Fruit fly (Drosophila melanogaster) whole organism, adult: Measurements from ENCODE around the gene Gyc88E.

Source experiments
- CG11617 ChIP-seq: fragments of 200-800 bp; sonication (Bioruptor generic); optimal IDR thresholded peaks from 2 replicates; lab custom pipeline; 2017; ENCODE audit warnings: mild to moderate bottlenecking, missing biosample characterization, missing genetic modification reagents, missing genetic modification characterization
- CG12768 ChIP-seq: fragments of 200-800 bp; sonication (Bioruptor generic); optimal IDR thresholded peaks from 2 replicates; lab custom pipeline; 2017; ENCODE audit warnings: missing biosample characterization, missing genetic modification characterization, mild to moderate bottlenecking, moderate library complexity, missing genetic modification reagents
- CG14711 ChIP-seq: fragments of 200-800 bp; sonication (Bioruptor generic); optimal IDR thresholded peaks from 2 replicates; lab custom pipeline; 2018; ENCODE audit warnings: missing biosample characterization, mild to moderate bottlenecking, missing genetic modification characterization, moderate library complexity
- CG1620 ChIP-seq: fragments of 200-800 bp; sonication (Bioruptor generic); optimal IDR thresholded peaks from 2 replicates; lab custom pipeline; 2016; ENCODE audit warnings: missing biosample characterization, missing genetic modification characterization
- CG33017 ChIP-seq: fragments of 200-800 bp; sonication (Bioruptor generic); optimal IDR thresholded peaks from 2 replicates; lab custom pipeline; 2018; ENCODE audit warnings: missing biosample characterization, mild to moderate bottlenecking, missing genetic modification characterization, moderate library complexity
- CG5204 ChIP-seq: fragments of 200-800 bp; sonication (Bioruptor generic); optimal IDR thresholded peaks from 2 replicates; lab custom pipeline; 2016; ENCODE audit warnings: missing biosample characterization, missing genetic modification characterization
- CG7045 ChIP-seq: fragments of 200-800 bp; sonication (Bioruptor generic); optimal IDR thresholded peaks from 2 replicates; lab custom pipeline; 2017; ENCODE audit warnings: missing biosample characterization, mild to moderate bottlenecking, missing genetic modification characterization
- CG7101 ChIP-seq: fragments of 200-800 bp; sonication (Bioruptor generic); optimal IDR thresholded peaks from 2 replicates; lab custom pipeline; 2018; ENCODE audit warnings: missing biosample characterization, mild to moderate bottlenecking, missing genetic modification characterization, moderate library complexity
- Clk ChIP-seq: fragments of 200-800 bp; sonication (Bioruptor generic); optimal IDR thresholded peaks from 2 replicates; lab custom pipeline; 2017; ENCODE audit warnings: missing biosample characterization, missing genetic modification characterization
- Crg-1 ChIP-seq: fragments of 200-800 bp; sonication (Bioruptor generic); optimal IDR thresholded peaks from 2 replicates; lab custom pipeline; 2016; ENCODE audit warnings: missing biosample characterization, missing genetic modification characterization
- Hr96 ChIP-seq: fragments of 200-800 bp; sonication (Bioruptor generic); optimal IDR thresholded peaks from 2 replicates; lab custom pipeline; 2016; ENCODE audit warnings: missing biosample characterization, missing genetic modification characterization
- Mnt ChIP-seq: fragments of 200-800 bp; sonication (Bioruptor generic); optimal IDR thresholded peaks from 2 replicates; lab custom pipeline; 2016; ENCODE audit warnings: missing biosample characterization, mild to moderate bottlenecking, missing genetic modification characterization
- bab1 ChIP-seq: fragments of 200-800 bp; sonication (Bioruptor generic); optimal IDR thresholded peaks from 3 replicates; lab custom pipeline; 2019; ENCODE audit warnings: missing biosample characterization, mild to moderate bottlenecking, missing genetic modification characterization, moderate library complexity
- cic ChIP-seq: fragments of 200-800 bp; sonication (Bioruptor generic); optimal IDR thresholded peaks from 2 replicates; lab custom pipeline; 2017; ENCODE audit warnings: missing biosample characterization, mild to moderate bottlenecking, missing genetic modification characterization, moderate library complexity
- cnc ChIP-seq, 2 experiments: fragments of >200 bp; optimal IDR thresholded peaks; 2 replicates each; lab custom pipeline; 2017
- kay ChIP-seq: fragments of 200-800 bp; sonication (Bioruptor generic); peaks from one replicate; lab custom pipeline; 2016; ENCODE audit warnings: missing biosample characterization, missing genetic modification characterization, borderline replicate concordance
- ovo ChIP-seq: fragments of 200-800 bp; sonication (Bioruptor generic); optimal IDR thresholded peaks from 2 replicates; lab custom pipeline; 2016; ENCODE audit warnings: missing biosample characterization, missing genetic modification characterization
- pad ChIP-seq: fragments of 200-800 bp; sonication (Bioruptor generic); optimal IDR thresholded peaks from 3 replicates; lab custom pipeline; 2017; ENCODE audit warnings: missing biosample characterization, missing genetic modification characterization, mild to moderate bottlenecking, moderate library complexity, missing genetic modification reagents
- tj ChIP-seq: fragments of 200-800 bp; sonication (Bioruptor generic); optimal IDR thresholded peaks from 3 replicates; lab custom pipeline; 2017; ENCODE audit warnings: missing biosample characterization, mild to moderate bottlenecking, missing genetic modification characterization, moderate library complexity
- toe ChIP-seq: fragments of 200-800 bp; sonication (Bioruptor generic); optimal IDR thresholded peaks from 2 replicates; lab custom pipeline; 2016; ENCODE audit warnings: missing biosample characterization, missing genetic modification characterization

Gyc88E gene

dm6 chr3R:15128646-15129429 lies 21.3 kb upstream of the Gyc88E start:
- peak; percentile 83 for TF ChIP-seq tj (GFP tag; lab: Kevin White, UChicago)
- TF ChIP-seq cic: no peak

dm6 chr3R:15129998-15130397 lies 20.2 kb upstream of the Gyc88E start:
- TF ChIP-seq kay (GFP tag; lab: Kevin White, UChicago) (peak; percentile 0), CG1620 (GFP tag; lab: Kevin White, UChicago) (no peak)

dm6 chr3R:15130873-15131272 lies 19.3 kb upstream of the Gyc88E start:
- TF ChIP-seq CG33017 (tag; lab: Kevin White, UChicago) (no peak), cic (no peak), ovo (GFP tag; lab: Kevin White, UChicago) (no peak), CG5204 (no peak), Clk (GFP tag; lab: Kevin White, UChicago) (no peak), Crg-1 (GFP tag; lab: Kevin White, UChicago) (no peak), tj (GFP tag; lab: Kevin White, UChicago) (no peak), CG14711 (tag; lab: Kevin White, UChicago) (no peak), CG1620 (GFP tag; lab: Kevin White, UChicago) (no peak)

- TF ChIP-seq CG12768: peak; percentile 61
- TF ChIP-seq tj (GFP tag; lab: Kevin White, UChicago): peak; percentile 71
- TF ChIP-seq Hr96: peak; percentile 50
- peak; percentile 51 for TF ChIP-seq CG33017 (tag; lab: Kevin White, UChicago)
- peak; percentile 14 for TF ChIP-seq CG14711 (tag; lab: Kevin White, UChicago)
- no peak for TF ChIP-seq kay (GFP tag; lab: Kevin White, UChicago)
- TF ChIP-seq CG5204: no peak
- no peak for TF ChIP-seq CG7045 (GFP tag; lab: Kevin White, UChicago)
- TF ChIP-seq Crg-1 (GFP tag; lab: Kevin White, UChicago): peak; percentile 71
- peak; percentile 9 for TF ChIP-seq toe
- TF ChIP-seq CG1620 (GFP tag; lab: Kevin White, UChicago): peak; percentile 82
- TF ChIP-seq CG7101 (tag; lab: Kevin White, UChicago): peak; percentile 36
- peak; percentile 81 for TF ChIP-seq cic
- no peak for TF ChIP-seq cnc (optimal IDR thresholded peaks at IDR 0.05; lab: Kevin White, UChicago)
- no peak for TF ChIP-seq pad
- peak; percentile 70 for TF ChIP-seq CG11617 (GFP tag; lab: Kevin White, UChicago)
- TF ChIP-seq bab1 (GFP tag; lab: Kevin White, UChicago): peak; percentile 88
- TF ChIP-seq Clk (GFP tag; lab: Kevin White, UChicago): no peak
- TF ChIP-seq ovo (GFP tag; lab: Kevin White, UChicago): peak; percentile 84
- TF ChIP-seq Mnt (GFP tag; lab: Kevin White, UChicago): peak; percentile 72
These were observed 18.5 kb upstream of the Gyc88E start, which contains the start of gene CG42788 for dm6 chr3R:15131677-15132076. TSS of gene CG42788 (minus strand) at chr3R:15131926.

dm6 chr3R:15136015-15136414 lies 14.2 kb upstream of the Gyc88E start:
- TF ChIP-seq toe (no peak), Clk (GFP tag; lab: Kevin White, UChicago) (no peak), CG14711 (tag; lab: Kevin White, UChicago) (no peak)

- TF ChIP-seq Hr96: no peak
- no peak for TF ChIP-seq toe
- TF ChIP-seq CG11617 (GFP tag; lab: Kevin White, UChicago): no peak
- no peak for TF ChIP-seq Clk (GFP tag; lab: Kevin White, UChicago)
- TF ChIP-seq tj (GFP tag; lab: Kevin White, UChicago): peak; percentile 33
- TF ChIP-seq pad: no peak
These were observed 13.3 kb upstream of the Gyc88E start, which contains the start of the genes CG6912 and CG3984 for dm6 chr3R:15136846-15137245. TSS of gene CG6912 (minus strand) at chr3R:15137004. TSS of gene CG3984 (plus strand) at chr3R:15137148.

- TF ChIP-seq cic (no peak), CG33017 (tag; lab: Kevin White, UChicago) (no peak), CG7045 (GFP tag; lab: Kevin White, UChicago) (no peak), pad (no peak), Hr96 (no peak), tj (GFP tag; lab: Kevin White, UChicago) (no peak), Crg-1 (GFP tag; lab: Kevin White, UChicago) (no peak), CG11617 (GFP tag; lab: Kevin White, UChicago) (no peak), Clk (GFP tag; lab: Kevin White, UChicago) (no peak), ovo (GFP tag; lab: Kevin White, UChicago) (no peak), CG12768 (no peak), CG7101 (tag; lab: Kevin White, UChicago) (no peak), kay (GFP tag; lab: Kevin White, UChicago) (no peak), CG1620 (GFP tag; lab: Kevin White, UChicago) (no peak), toe (no peak), cnc (optimal IDR thresholded peaks at IDR 0.05; lab: Kevin White, UChicago) (no peak), Mnt (GFP tag; lab: Kevin White, UChicago) (no peak), bab1 (GFP tag; lab: Kevin White, UChicago) (no peak), CG14711 (tag; lab: Kevin White, UChicago) (no peak)
These were observed 11.9 kb upstream of the Gyc88E start for dm6 chr3R:15138251-15138650.
